Fruit fly (Drosophila melanogaster): ENCODE data around the gene dar1.

dm6 chr3L:3606986-3607385 lies 19.2 kb upstream of the dar1 start:
- no peak for TF ChIP-seq CG12768 (GFP tag; optimal IDR thresholded peaks at IDR 0.05)
- no peak for TF ChIP-seq Hr96 (GFP tag; optimal IDR thresholded peaks at IDR 0.05)
- no peak for TF ChIP-seq CG11617 (GFP tag; optimal IDR thresholded peaks at IDR 0.05)
- no peak for TF ChIP-seq bab1 (GFP tag; optimal IDR thresholded peaks at IDR 0.05)
- TF ChIP-seq toe (GFP tag; optimal IDR thresholded peaks at IDR 0.05) = no peak
- no peak for TF ChIP-seq Crg-1 (GFP tag; optimal IDR thresholded peaks at IDR 0.05)
- no peak for TF ChIP-seq CG7045 (GFP tag; optimal IDR thresholded peaks at IDR 0.05)
- no peak for TF ChIP-seq cnc (optimal IDR thresholded peaks at IDR 0.05)
- no peak for TF ChIP-seq kay (GFP tag; ENCODE audit: borderline replicate concordance)
- TF ChIP-seq Mnt (GFP tag; optimal IDR thresholded peaks at IDR 0.05) = no peak
